Fruit fly (Drosophila melanogaster) whole organism, adult: ENCODE results near the gene Klp10A.
"Not testable (repeated sequence)": the region's sequence is repeated elsewhere in the genome, so short reads cannot be mapped to it uniquely, and the experiment has no call there.

Experiments
- CG12768 ChIP-seq: fragments of 200-800 bp; sonication (Bioruptor generic); optimal IDR thresholded peaks from 2 replicates; lab custom pipeline; 2017; ENCODE audit warnings: missing biosample characterization, missing genetic modification characterization, mild to moderate bottlenecking, moderate library complexity, missing genetic modification reagents
- CG7045 ChIP-seq: fragments of 200-800 bp; sonication (Bioruptor generic); optimal IDR thresholded peaks from 2 replicates; lab custom pipeline; 2017; ENCODE audit warnings: missing biosample characterization, mild to moderate bottlenecking, missing genetic modification characterization
- CG7101 ChIP-seq: fragments of 200-800 bp; sonication (Bioruptor generic); optimal IDR thresholded peaks from 2 replicates; lab custom pipeline; 2018; ENCODE audit warnings: missing biosample characterization, mild to moderate bottlenecking, missing genetic modification characterization, moderate library complexity
- Clk ChIP-seq: fragments of 200-800 bp; sonication (Bioruptor generic); optimal IDR thresholded peaks from 2 replicates; lab custom pipeline; 2017; ENCODE audit warnings: missing biosample characterization, missing genetic modification characterization
- kay ChIP-seq: fragments of 200-800 bp; sonication (Bioruptor generic); peaks from one replicate; lab custom pipeline; 2016; ENCODE audit warnings: missing biosample characterization, missing genetic modification characterization, borderline replicate concordance
- ovo ChIP-seq: fragments of 200-800 bp; sonication (Bioruptor generic); optimal IDR thresholded peaks from 2 replicates; lab custom pipeline; 2016; ENCODE audit warnings: missing biosample characterization, missing genetic modification characterization

dm6 chrX:11095973-11096372, 40.9 kb downstream of the Klp10A start, which contains the start of gene CG42249:
- not testable (repeated sequence) for TF ChIP-seq CG7045 (GFP tag; lab: Kevin White, UChicago); kay (GFP tag; lab: Kevin White, UChicago); CG12768; ovo; Clk (GFP tag; lab: Kevin White, UChicago); CG7101 (tag; lab: Kevin White, UChicago)
